Fruit fly (Drosophila melanogaster) whole organism, wandering third instar larva: ENCODE measurements around the gene SCAR.
A peak's percentile ranks its signal among the peaks of the same experiment; 100 is the strongest.

Experiments used
- CG32264 ChIP-seq: fragments of 200-800 bp; sonication (Bioruptor generic); optimal IDR thresholded peaks from 2 replicates; lab custom pipeline; 2016; ENCODE audit warnings: missing biosample characterization, missing genetic modification characterization
- CG9705 ChIP-seq: fragments of 200-800 bp; sonication (Bioruptor generic); optimal IDR thresholded peaks from 2 replicates; lab custom pipeline; 2018; ENCODE audit warnings: missing biosample characterization, mild to moderate bottlenecking, missing genetic modification characterization
- CrebA ChIP-seq: fragments of 200-800 bp; sonication (Bioruptor generic); optimal IDR thresholded peaks from 2 replicates; lab custom pipeline; 2016; ENCODE audit warnings: missing biosample characterization, mild to moderate bottlenecking, missing genetic modification characterization, borderline replicate concordance
- Dfd ChIP-seq: fragments of >200 bp; optimal IDR thresholded peaks from 2 replicates; lab custom pipeline; 2017; ENCODE audit warnings: missing biosample characterization, missing genetic modification characterization
- Dif ChIP-seq: fragments of 200-275, 200-300 bp; sonication (Bioruptor generic); optimal IDR thresholded peaks from 2 replicates; lab custom pipeline; 2018; ENCODE audit warnings: missing biosample characterization, missing genetic modification characterization; ENCODE audit not compliant: partially characterized antibody
- Hnf4 ChIP-seq: fragments of 200-800 bp; sonication (Bioruptor generic); optimal IDR thresholded peaks from 2 replicates; lab custom pipeline; 2016; ENCODE audit warnings: missing biosample characterization, mild to moderate bottlenecking, missing genetic modification characterization
- Hr83 ChIP-seq: fragments of 200-300 bp; sonication (Bioruptor generic); optimal IDR thresholded peaks from 2 replicates; lab custom pipeline; 2016; ENCODE audit warnings: missing biosample characterization, mild to moderate bottlenecking, missing genetic modification characterization, moderate library complexity; ENCODE audit not compliant: poor library complexity, severe bottlenecking
- Jra ChIP-seq: sonication (Bioruptor generic); optimal IDR thresholded peaks from 2 replicates; lab custom pipeline; 2016; ENCODE audit warnings: missing biosample characterization, missing genetic modification characterization
- Mio ChIP-seq: sonication (Bioruptor generic); optimal IDR thresholded peaks from 2 replicates; lab custom pipeline; 2016; ENCODE audit warnings: missing biosample characterization, missing genetic modification characterization
- Myc ChIP-seq: fragments of >200 bp; optimal IDR thresholded peaks from 2 replicates; lab custom pipeline; 2017
- OdsH ChIP-seq: fragments of 200-800 bp; sonication (Bioruptor generic); optimal IDR thresholded peaks from 2 replicates; lab custom pipeline; 2016; ENCODE audit warnings: missing biosample characterization, mild to moderate bottlenecking, missing genetic modification characterization
- Rel ChIP-seq, 2 experiments: fragments of 200-800 bp; sonication (Bioruptor generic) in 1 of 2; optimal IDR thresholded peaks; 2 replicates in 1 of 2; 3 replicates in 1 of 2; lab custom pipeline; 2016 to 2019; ENCODE audit warnings: mild to moderate bottlenecking in 2 of 2, missing biosample characterization in 2 of 2, missing genetic modification characterization in 2 of 2, moderate library complexity in 1 of 2
- Sp1 ChIP-seq: fragments of 200-800 bp; sonication (Bioruptor generic); optimal IDR thresholded peaks from 3 replicates; lab custom pipeline; 2019; ENCODE audit warnings: missing biosample characterization, mild to moderate bottlenecking, missing genetic modification characterization, moderate library complexity
- Vsx2 ChIP-seq: fragments of 200-300, 225-300 bp; sonication (Bioruptor generic); optimal IDR thresholded peaks from 2 replicates; lab custom pipeline; 2018; ENCODE audit warnings: missing biosample characterization, missing genetic modification characterization; ENCODE audit not compliant: partially characterized antibody
- br ChIP-seq: fragments of 200-800 bp; sonication (Bioruptor generic); optimal IDR thresholded peaks from 2 replicates; lab custom pipeline; 2016; ENCODE audit warnings: missing biosample characterization, missing genetic modification characterization
- brk ChIP-seq: fragments of 200-800 bp; sonication (Bioruptor generic); optimal IDR thresholded peaks from 2 replicates; lab custom pipeline; 2016; ENCODE audit warnings: missing biosample characterization, mild to moderate bottlenecking, missing genetic modification characterization
- dl ChIP-seq, 2 experiments: fragments of 175-275, 200-275 bp in 1 of 2; fragments of 200-275 bp in 1 of 2; sonication (Bioruptor generic); optimal IDR thresholded peaks; lab custom pipeline; 2018; ENCODE audit warnings: mild to moderate bottlenecking in 2 of 2, missing biosample characterization in 2 of 2, missing genetic modification characterization in 2 of 2, moderate library complexity in 2 of 2; ENCODE audit not compliant: partially characterized antibody in 2 of 2, insufficient read depth in 1 of 2
- dmrt93B ChIP-seq: fragments of 200-800 bp; sonication (Bioruptor generic); optimal IDR thresholded peaks from 2 replicates; lab custom pipeline; 2018; ENCODE audit warnings: missing biosample characterization, mild to moderate bottlenecking, missing genetic modification characterization
- ey ChIP-seq: fragments of 200-800 bp; sonication (Bioruptor generic); optimal IDR thresholded peaks from 2 replicates; lab custom pipeline; 2016; ENCODE audit warnings: missing biosample characterization, missing genetic modification characterization
- foxo ChIP-seq, 2 experiments: fragments of 200-800 bp; sonication (Bioruptor generic); optimal IDR thresholded peaks; 2 replicates in 1 of 2; 3 replicates in 1 of 2; lab custom pipeline; 2016 to 2017; ENCODE audit warnings: missing biosample characterization in 2 of 2, missing genetic modification characterization in 2 of 2
- h ChIP-seq: fragments of 200-800 bp; sonication (Bioruptor generic); optimal IDR thresholded peaks from 3 replicates; lab custom pipeline; 2016; ENCODE audit warnings: missing biosample characterization, mild to moderate bottlenecking, missing genetic modification characterization
- jim ChIP-seq: fragments of 175-275, 200-325 bp; sonication (Bioruptor generic); optimal IDR thresholded peaks from 2 replicates; lab custom pipeline; 2016; ENCODE audit warnings: missing biosample characterization, mild to moderate bottlenecking, missing genetic modification characterization
- lola ChIP-seq: fragments of >200 bp; optimal IDR thresholded peaks from 2 replicates; lab custom pipeline; 2017; ENCODE audit warnings: missing biosample characterization, missing genetic modification characterization
- pan ChIP-seq: fragments of >200 bp; optimal IDR thresholded peaks from 2 replicates; lab custom pipeline; 2017
- psq ChIP-seq: fragments of 200-800 bp; sonication (Bioruptor generic); optimal IDR thresholded peaks from 3 replicates; lab custom pipeline; 2017; ENCODE audit warnings: missing biosample characterization, mild to moderate bottlenecking, missing genetic modification characterization, moderate library complexity
- rgr ChIP-seq: fragments of 200-800 bp; sonication (Bioruptor generic); optimal IDR thresholded peaks from 3 replicates; lab custom pipeline; 2016; ENCODE audit warnings: missing biosample characterization, mild to moderate bottlenecking, missing genetic modification characterization
- sage ChIP-seq: fragments of 200-800 bp; sonication (Bioruptor generic); optimal IDR thresholded peaks from 2 replicates; lab custom pipeline; 2016; ENCODE audit warnings: missing biosample characterization, mild to moderate bottlenecking, missing genetic modification characterization
- sv ChIP-seq: fragments of 200-800 bp; sonication (Bioruptor generic); optimal IDR thresholded peaks from 3 replicates; lab custom pipeline; 2016; ENCODE audit warnings: missing biosample characterization, missing genetic modification characterization
- tai ChIP-seq: sonication (Bioruptor generic); optimal IDR thresholded peaks from 2 replicates; lab custom pipeline; 2016; ENCODE audit warnings: missing biosample characterization, missing genetic modification characterization
- usp ChIP-seq: fragments of >200 bp; optimal IDR thresholded peaks from 2 replicates; lab custom pipeline; 2017; ENCODE audit warnings: missing biosample characterization, missing genetic modification characterization
- woc ChIP-seq: sonication (Bioruptor generic); optimal IDR thresholded peaks from 2 replicates; lab custom pipeline; 2016; ENCODE audit warnings: missing biosample characterization, mild to moderate bottlenecking, missing genetic modification characterization

The SCAR gene

dm6 chr2L:10987370-10987853 is 10.8 kb downstream of the SCAR start, which contains the start of the genes piwi and CG12253:
piwi (minus strand) TSS chr2L:10987420.
CG12253 (plus strand) TSS chr2L:10987806.
- TF ChIP-seq dmrt93B (no peak), h (GFP tag; lab: Kevin White, UChicago) (no peak), brk (GFP tag; lab: Kevin White, UChicago) (peak; percentile 67), tai (peak; percentile 57), OdsH (GFP tag; lab: Kevin White, UChicago) (peak; percentile 50), pan (no peak), usp (GFP tag; lab: Kevin White, UChicago) (no peak), Jra (GFP tag; lab: Kevin White, UChicago) (no peak), Rel (GFP tag; optimal IDR thresholded peaks at IDR 0.05; lab: Kevin White, UChicago) (no peak), Rel (tag; optimal IDR thresholded peaks at IDR 0.05; lab: Kevin White, UChicago) (peak; percentile 47), Dif (GFP tag; lab: Kevin White, UChicago) (peak; percentile 61), ey (GFP tag; lab: Kevin White, UChicago) (peak; percentile 44), br (no peak), Vsx2 (GFP tag; lab: Kevin White, UChicago) (peak; percentile 93), psq (GFP tag; lab: Kevin White, UChicago) (peak; percentile 49), sv (peak; percentile 50), woc (peak; percentile 28), Sp1 (GFP tag; lab: Kevin White, UChicago) (no peak)
- TF ChIP-seq, all 38 proteins: peak for 10

- no peak for TF ChIP-seq woc
- no peak for TF ChIP-seq CG9705 (GFP tag; lab: Kevin White, UChicago)
- no peak for TF ChIP-seq rgr (GFP tag; lab: Kevin White, UChicago)
- TF ChIP-seq OdsH (GFP tag; lab: Kevin White, UChicago) = no peak
- TF ChIP-seq Mio (GFP tag; lab: Kevin White, UChicago) = no peak
- TF ChIP-seq Myc (lab: Kevin White, UChicago) = no peak
- TF ChIP-seq CG32264 (GFP tag; lab: Kevin White, UChicago) = no peak
- no peak for TF ChIP-seq sage (GFP tag; lab: Kevin White, UChicago)
- no peak for TF ChIP-seq usp (GFP tag; lab: Kevin White, UChicago)
- no peak for TF ChIP-seq sv
- no peak for TF ChIP-seq brk (GFP tag; lab: Kevin White, UChicago)
- TF ChIP-seq dmrt93B = no peak
- TF ChIP-seq Rel (GFP tag; optimal IDR thresholded peaks at IDR 0.05; lab: Kevin White, UChicago) = no peak
- no peak for TF ChIP-seq Rel (tag; optimal IDR thresholded peaks at IDR 0.05; lab: Kevin White, UChicago)
- no peak for TF ChIP-seq CrebA (GFP tag; lab: Kevin White, UChicago)
- no peak for TF ChIP-seq jim
- no peak for TF ChIP-seq foxo (GFP tag; optimal IDR thresholded peaks at IDR 0.05; lab: Kevin White, UChicago)
Measured at dm6 chr2L:10988026-10988425, 11.5 kb downstream of the SCAR start.

- TF ChIP-seq OdsH (GFP tag; lab: Kevin White, UChicago) (no peak), woc (peak; percentile 45), h (GFP tag; lab: Kevin White, UChicago) (no peak), brk (GFP tag; lab: Kevin White, UChicago) (peak; percentile 58), Hr83 (peak; percentile 68), sage (GFP tag; lab: Kevin White, UChicago) (peak; percentile 18), psq (GFP tag; lab: Kevin White, UChicago) (no peak), dl (GFP tag; optimal IDR thresholded peaks at IDR 0.05; lab: Kevin White, UChicago; ENCODE audit: insufficient read depth in 1 of 2, partially characterized antibody in 2 of 2) (no peak), CG9705 (GFP tag; lab: Kevin White, UChicago) (no peak), lola (GFP tag; lab: Kevin White, UChicago) (no peak), Dfd (GFP tag; lab: Kevin White, UChicago) (no peak), Jra (GFP tag; lab: Kevin White, UChicago) (no peak), Hnf4 (GFP tag; lab: Kevin White, UChicago) (peak; percentile 68), Rel (GFP tag; optimal IDR thresholded peaks at IDR 0.05; lab: Kevin White, UChicago) (no peak), Rel (tag; optimal IDR thresholded peaks at IDR 0.05; lab: Kevin White, UChicago) (peak; percentile 100), tai (peak; percentile 57), sv (peak; percentile 17), Myc (lab: Kevin White, UChicago) (peak; percentile 22)
Measured at dm6 chr2L:10989162-10989561, 12.6 kb downstream of the SCAR start, which contains the start of gene TTLL4A. TTLL4A (plus strand) TSS chr2L:10989401.
